Worm (Caenorhabditis elegans) whole organism, early embryonic: ENCODE results near the gene B0563.1.

Experiments
- F13C5.2 ChIP-seq: sonication (generic microtip); optimal IDR thresholded peaks from 2 replicates; lab custom pipeline; 2017; ENCODE audit warnings: mild to moderate bottlenecking, missing genetic modification characterization, inconsistent platforms, missing compliant biosample characterization
- aly-1 ChIP-seq: sonication (generic microtip); optimal IDR thresholded peaks from 2 replicates; lab custom pipeline; 2016; ENCODE audit warnings: missing genetic modification characterization, missing compliant biosample characterization
- ama-1 ChIP-seq: fragments of 150-350 bp; optimal IDR thresholded peaks from 2 replicates; lab custom pipeline; 2014
- ceh-13 ChIP-seq: fragments of 200-800 bp; sonication (Bioruptor generic); optimal IDR thresholded peaks from 2 replicates; lab custom pipeline; 2018; ENCODE audit warnings: mild to moderate bottlenecking, missing genetic modification characterization, missing compliant biosample characterization
- ceh-36 ChIP-seq: sonication (generic microtip); optimal IDR thresholded peaks from 2 replicates; lab custom pipeline; 2016; ENCODE audit warnings: missing genetic modification characterization, inconsistent platforms, missing compliant biosample characterization
- flt-1 ChIP-seq: fragments of 200-800 bp; sonication (Bioruptor generic); IDR thresholded peaks from 2 replicates; pipeline ENCODE4 v1.3.6; 2022; ENCODE audit warnings: missing genetic modification characterization, missing compliant biosample characterization
- hmbx-1 ChIP-seq: sonication (generic microtip); optimal IDR thresholded peaks from 2 replicates; lab custom pipeline; 2016; ENCODE audit warnings: mild to moderate bottlenecking, missing genetic modification characterization, missing compliant biosample characterization
- hnd-1 ChIP-seq: sonication (generic microtip); optimal IDR thresholded peaks from 2 replicates; lab custom pipeline; 2016; ENCODE audit warnings: missing genetic modification characterization, missing compliant biosample characterization
- pes-1 ChIP-seq: fragments of 200-800 bp; sonication (Bioruptor generic); IDR thresholded peaks from 2 replicates; pipeline ENCODE4 v1.3.6; 2022; ENCODE audit warnings: missing genetic modification reagents, missing genetic modification characterization, missing compliant biosample characterization
- tbx-11 ChIP-seq: fragments of 200-800 bp; sonication (Bioruptor generic); IDR thresholded peaks from 2 replicates; pipeline ENCODE4 v1.3.6; 2022; ENCODE audit warnings: missing genetic modification characterization, missing compliant biosample characterization
- tbx-37 ChIP-seq: fragments of 200-800 bp; sonication (Bioruptor generic); conservative IDR thresholded peaks from 2 replicates; pipeline ENCODE4 v1.3.6; 2022; ENCODE audit warnings: missing genetic modification reagents, missing genetic modification characterization, missing compliant biosample characterization
- tra-4 ChIP-seq: sonication (generic microtip); optimal IDR thresholded peaks from 2 replicates; lab custom pipeline; 2017; ENCODE audit warnings: missing genetic modification characterization, missing compliant biosample characterization

- no peak for TF ChIP-seq tbx-37 (GFP tag; lab: Robert Waterston, UW)
- no peak for TF ChIP-seq hmbx-1 (tag; lab: Kevin White, UChicago)
- TF ChIP-seq flt-1 (GFP tag; lab: Robert Waterston, UW) = no peak
- TF ChIP-seq ama-1 (lab: Kevin White, UChicago) = no peak
- no peak for TF ChIP-seq ceh-36 (tag; lab: Kevin White, UChicago)
- TF ChIP-seq pes-1 (GFP tag; lab: Robert Waterston, UW) = no peak
- no peak for TF ChIP-seq tra-4 (tag; lab: Kevin White, UChicago)
- no peak for TF ChIP-seq F13C5.2 (tag; lab: Kevin White, UChicago)
- TF ChIP-seq hnd-1 (tag; lab: Kevin White, UChicago) = no peak
- TF ChIP-seq tbx-11 (GFP tag; lab: Robert Waterston, UW) = no peak
- no peak for TF ChIP-seq ceh-13 (GFP tag; lab: Kevin White, UChicago)
- TF ChIP-seq aly-1 (tag; lab: Kevin White, UChicago) = no peak
These were observed 33.6 kb downstream of the B0563.1 start for ce11 chrX:9204986-9205385.
